Fruit fly (Drosophila melanogaster): ENCODE measurements around the gene kto.

dm6 chr3L:19798978-19799377 lies 37.4 kb upstream of the kto start, which contains the start of gene Ir76a:
- no peak for TF ChIP-seq Pif1A (GFP tag; optimal IDR thresholded peaks at IDR 0.05)
- no peak for TF ChIP-seq Snoo (tag; optimal IDR thresholded peaks at IDR 0.05)
- TF ChIP-seq Ets98B (GFP tag; IDR thresholded peaks at IDR 0.05): no peak
- TF ChIP-seq CG8159 (tag; optimal IDR thresholded peaks at IDR 0.05): no peak
- no peak for TF ChIP-seq EcR (GFP tag; optimal IDR thresholded peaks at IDR 0.05)
- TF ChIP-seq CG32121 (GFP tag; IDR thresholded peaks at IDR 0.05): no peak
- TF ChIP-seq CG34367 (tag; optimal IDR thresholded peaks at IDR 0.05): no peak
- no peak for TF ChIP-seq CG15710 (tag; optimal IDR thresholded peaks at IDR 0.05)
- no peak for TF ChIP-seq CG14655 (GFP tag; optimal IDR thresholded peaks at IDR 0.05)
- TF ChIP-seq CG13204 (GFP tag; optimal IDR thresholded peaks at IDR 0.05): no peak
- no peak for TF ChIP-seq fd96Ca (GFP tag; IDR thresholded peaks at IDR 0.05)
- no peak for TF ChIP-seq CG17806 (tag; optimal IDR thresholded peaks at IDR 0.05)
- TF ChIP-seq CG10348 (GFP tag; IDR thresholded peaks at IDR 0.05): no peak
- TF ChIP-seq CG4496 (GFP tag; IDR thresholded peaks at IDR 0.05): no peak
